Worm (Caenorhabditis elegans) whole organism, late embryonic: ENCODE measurements around the gene oac-40.

Source experiments
- F13H6.1 ChIP-seq: sonication (generic microtip); optimal IDR thresholded peaks from 2 replicates; lab custom pipeline; 2016; ENCODE audit warnings: missing genetic modification characterization, missing compliant biosample characterization
- ama-1 ChIP-seq: fragments of 150-350 bp; optimal IDR thresholded peaks from 2 replicates; lab custom pipeline; 2014
- ets-4 ChIP-seq: sonication (generic microtip); optimal IDR thresholded peaks from 2 replicates; lab custom pipeline; 2016; ENCODE audit warnings: missing genetic modification characterization, missing compliant biosample characterization
- fax-1 ChIP-seq: sonication (generic microtip); optimal IDR thresholded peaks from 2 replicates; lab custom pipeline; 2016; ENCODE audit warnings: missing genotype, missing genetic modification characterization, missing compliant biosample characterization
- hlh-6 ChIP-seq: sonication (generic microtip); optimal IDR thresholded peaks from 2 replicates; lab custom pipeline; 2016; ENCODE audit warnings: missing genotype, missing genetic modification characterization, missing compliant biosample characterization
- lin-11 ChIP-seq: fragments of 200-800 bp; sonication (Bioruptor generic); optimal IDR thresholded peaks from 2 replicates; lab custom pipeline; 2018; ENCODE audit warnings: mild to moderate bottlenecking, missing genetic modification characterization, missing compliant biosample characterization
- nhr-11 ChIP-seq: fragments of 150-350 bp; optimal IDR thresholded peaks from 2 replicates; lab custom pipeline; 2014; ENCODE audit warnings: missing biosample characterization, missing genetic modification characterization
- pqm-1 ChIP-seq: sonication (generic microtip); optimal IDR thresholded peaks from 2 replicates; lab custom pipeline; 2016; ENCODE audit warnings: missing genetic modification characterization, missing compliant biosample characterization

- TF ChIP-seq nhr-11 (tag; lab: Kevin White, UChicago) (no peak), pqm-1 (tag; lab: Kevin White, UChicago) (no peak), fax-1 (tag; lab: Kevin White, UChicago) (no peak), ama-1 (no peak), lin-11 (tag; lab: Kevin White, UChicago) (no peak), hlh-6 (tag; lab: Kevin White, UChicago) (no peak), F13H6.1 (tag; lab: Kevin White, UChicago) (no peak), ets-4 (tag; lab: Kevin White, UChicago) (no peak)
These were observed 11.3 kb upstream of the oac-40 start, which contains the start of gene srx-3 for ce11 chrV:9005243-9005642.
